Worm (Caenorhabditis elegans): ENCODE measurements around the gene trpp-9.
A peak's percentile ranks its signal among the peaks of the same experiment; 100 is the strongest.

Gene trpp-9

ce11 chrX:11574167-11574566 lies 10.4 kb downstream of the trpp-9 start:
- TF ChIP-seq pha-2 (tag; optimal IDR thresholded peaks at IDR 0.05): no peak
- no peak for TF ChIP-seq che-1 (tag; optimal IDR thresholded peaks at IDR 0.05)
- no peak for TF ChIP-seq zip-5 (tag; optimal IDR thresholded peaks at IDR 0.05)
- TF ChIP-seq pax-1 (tag; optimal IDR thresholded peaks at IDR 0.05): no peak
- TF ChIP-seq unc-55 (GFP tag; optimal IDR thresholded peaks at IDR 0.05): no peak
- no peak for TF ChIP-seq F13H6.1 (tag; optimal IDR thresholded peaks at IDR 0.05)

ce11 chrX:11576429-11577088 lies 12.8 kb downstream of the trpp-9 start:
- TF ChIP-seq ttx-3 (tag; optimal IDR thresholded peaks at IDR 0.05) (no peak), ztf-16 (tag; optimal IDR thresholded peaks at IDR 0.05) (no peak), pat-9 (tag; optimal IDR thresholded peaks at IDR 0.05) (peak; percentile 9), unc-55 (GFP tag; optimal IDR thresholded peaks at IDR 0.05) (peak; percentile 78)

DNA sequence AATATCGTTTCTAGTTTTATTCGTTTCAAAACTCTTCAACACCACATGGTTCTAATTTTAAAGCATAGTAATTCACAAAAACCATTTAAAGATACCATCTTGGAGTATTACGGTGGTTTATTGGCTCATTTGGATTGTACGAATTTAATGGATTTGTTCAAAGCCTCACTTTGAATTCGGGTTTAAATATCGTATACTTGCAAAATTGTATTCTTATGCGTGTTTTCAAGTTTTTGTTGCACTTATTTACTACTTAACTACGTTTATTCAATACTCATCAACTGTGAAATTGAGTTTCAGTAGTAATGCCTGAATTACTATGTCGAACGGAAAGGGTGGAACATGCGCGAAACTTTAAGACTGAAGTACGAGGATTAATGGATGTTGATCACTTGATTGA lies 21.7 kb downstream of the trpp-9 start, which contains the start of gene abts-2:
Gene abts-2 (plus strand): TSS at position 301 of the 400 bp plus-strand sequence.
- TF ChIP-seq elt-4 (tag; optimal IDR thresholded peaks at IDR 0.05) (no peak), ttx-3 (tag; optimal IDR thresholded peaks at IDR 0.05) (no peak), nhr-11 (tag; optimal IDR thresholded peaks at IDR 0.05) (no peak)

ce11 chrX:11585894-11586293 lies 22.2 kb downstream of the trpp-9 start:
- no peak for TF ChIP-seq Y22D7AL.16 (tag; optimal IDR thresholded peaks at IDR 0.05)
- no peak for TF ChIP-seq elt-4 (tag; optimal IDR thresholded peaks at IDR 0.05)
- no peak for TF ChIP-seq hlh-6 (tag; optimal IDR thresholded peaks at IDR 0.05)
- no peak for TF ChIP-seq rnt-1 (tag; optimal IDR thresholded peaks at IDR 0.05)
- TF ChIP-seq syd-9 (tag; optimal IDR thresholded peaks at IDR 0.05): no peak
- TF ChIP-seq hlh-13 (GFP tag; optimal IDR thresholded peaks at IDR 0.05): no peak
- no peak for TF ChIP-seq unc-55 (GFP tag; optimal IDR thresholded peaks at IDR 0.05)
- TF ChIP-seq lim-6 (tag; optimal IDR thresholded peaks at IDR 0.05): no peak
- TF ChIP-seq pha-2 (tag; optimal IDR thresholded peaks at IDR 0.05): no peak
- no peak for TF ChIP-seq hlh-15 (tag; optimal IDR thresholded peaks at IDR 0.05)
- no peak for TF ChIP-seq ceh-48 (tag; optimal IDR thresholded peaks at IDR 0.05)
- TF ChIP-seq hlh-30 (tag; optimal IDR thresholded peaks at IDR 0.05; ENCODE audit: insufficient read depth): no peak
- TF ChIP-seq ceh-45 (GFP tag; IDR thresholded peaks at IDR 0.05): no peak
- no peak for TF ChIP-seq sdc-2 (tag; optimal IDR thresholded peaks at IDR 0.05)
- TF ChIP-seq unc-42 (tag; optimal IDR thresholded peaks at IDR 0.05): no peak

ce11 chrX:11590545-11590944 lies 26.8 kb downstream of the trpp-9 start:
- TF ChIP-seq T23F11.4 (GFP tag; optimal IDR thresholded peaks at IDR 0.05): no peak
- no peak for TF ChIP-seq hlh-13 (GFP tag; optimal IDR thresholded peaks at IDR 0.05)
- TF ChIP-seq unc-3 (GFP tag; conservative IDR thresholded peaks at IDR 0.05): no peak
- no peak for TF ChIP-seq unc-3 (tag; optimal IDR thresholded peaks at IDR 0.05)

DNA sequence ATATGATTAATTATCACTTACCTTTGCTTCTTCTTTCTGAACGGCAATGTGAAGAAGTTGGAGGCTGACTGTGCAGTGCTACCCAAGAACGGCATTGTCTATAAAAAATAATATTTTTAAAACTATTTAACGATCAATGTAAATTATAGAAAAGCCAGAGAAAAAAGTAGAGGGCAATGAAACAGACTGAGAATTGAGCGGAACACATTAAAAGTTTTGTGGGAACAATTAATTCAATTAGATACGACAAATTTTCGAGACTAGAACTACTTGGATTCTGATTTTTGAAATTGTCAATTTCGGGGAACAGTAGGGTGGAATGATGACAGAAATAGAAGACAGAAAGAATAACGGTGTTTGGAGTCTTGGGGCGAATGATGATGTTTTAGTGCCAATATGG lies 27.9 kb downstream of the trpp-9 start, which contains the start of gene F52D10.2:
Gene F52D10.2 (minus strand): TSS at position 101 of the 400 bp plus-strand sequence.
- TF ChIP-seq C38D4.7 (GFP tag; optimal IDR thresholded peaks at IDR 0.05) (no peak), nhr-11 (tag; optimal IDR thresholded peaks at IDR 0.05) (no peak), che-1 (tag; optimal IDR thresholded peaks at IDR 0.05) (no peak), ceh-9 (tag; optimal IDR thresholded peaks at IDR 0.05) (no peak), ama-1 (optimal IDR thresholded peaks at IDR 0.05) (no peak), ceh-22 (tag; optimal IDR thresholded peaks at IDR 0.05) (no peak), zip-5 (tag; optimal IDR thresholded peaks at IDR 0.05) (no peak), hlh-8 (tag; optimal IDR thresholded peaks at IDR 0.05) (no peak), rnt-1 (tag; optimal IDR thresholded peaks at IDR 0.05) (no peak), pag-3 (tag; optimal IDR thresholded peaks at IDR 0.05; ENCODE audit: borderline replicate concordance) (no peak), mec-3 (tag; optimal IDR thresholded peaks at IDR 0.05; ENCODE audit: borderline replicate concordance) (no peak), unc-3 (GFP tag; conservative IDR thresholded peaks at IDR 0.05) (no peak), unc-3 (tag; optimal IDR thresholded peaks at IDR 0.05) (no peak), odd-2 (tag; optimal IDR thresholded peaks at IDR 0.05) (no peak), ceh-24 (tag; optimal IDR thresholded peaks at IDR 0.05) (no peak), fkh-6 (tag; optimal IDR thresholded peaks at IDR 0.05) (no peak)
